Worm (Caenorhabditis elegans) whole organism, early embryonic: Measurements from ENCODE around the gene Y116F11B.8.

ENCODE experiments used
- B0310.2 ChIP-seq: sonication (generic microtip); optimal IDR thresholded peaks from 2 replicates; lab custom pipeline; 2016; ENCODE audit warnings: mild to moderate bottlenecking, missing genetic modification characterization, missing compliant biosample characterization
- F13C5.2 ChIP-seq: sonication (generic microtip); optimal IDR thresholded peaks from 2 replicates; lab custom pipeline; 2017; ENCODE audit warnings: mild to moderate bottlenecking, missing genetic modification characterization, inconsistent platforms, missing compliant biosample characterization
- aly-1 ChIP-seq: sonication (generic microtip); optimal IDR thresholded peaks from 2 replicates; lab custom pipeline; 2016; ENCODE audit warnings: missing genetic modification characterization, missing compliant biosample characterization
- ama-1 ChIP-seq: fragments of 150-350 bp; optimal IDR thresholded peaks from 2 replicates; lab custom pipeline; 2014
- ceh-13 ChIP-seq: fragments of 200-800 bp; sonication (Bioruptor generic); optimal IDR thresholded peaks from 2 replicates; lab custom pipeline; 2018; ENCODE audit warnings: mild to moderate bottlenecking, missing genetic modification characterization, missing compliant biosample characterization
- ceh-36 ChIP-seq: sonication (generic microtip); optimal IDR thresholded peaks from 2 replicates; lab custom pipeline; 2016; ENCODE audit warnings: missing genetic modification characterization, inconsistent platforms, missing compliant biosample characterization
- ets-7 ChIP-seq: sonication (generic microtip); optimal IDR thresholded peaks from 2 replicates; lab custom pipeline; 2016; ENCODE audit warnings: missing genotype, missing genetic modification characterization, missing compliant biosample characterization
- flt-1 ChIP-seq: fragments of 200-800 bp; sonication (Bioruptor generic); IDR thresholded peaks from 2 replicates; pipeline ENCODE4 v1.3.6; 2022; ENCODE audit warnings: missing genetic modification characterization, missing compliant biosample characterization
- hmbx-1 ChIP-seq: sonication (generic microtip); optimal IDR thresholded peaks from 2 replicates; lab custom pipeline; 2016; ENCODE audit warnings: mild to moderate bottlenecking, missing genetic modification characterization, missing compliant biosample characterization
- hmg-4 ChIP-seq: fragments of 200-800 bp; sonication (Bioruptor generic); optimal IDR thresholded peaks from 2 replicates; lab custom pipeline; 2018; ENCODE audit warnings: mild to moderate bottlenecking, missing genetic modification characterization, missing compliant biosample characterization
- hnd-1 ChIP-seq: sonication (generic microtip); optimal IDR thresholded peaks from 2 replicates; lab custom pipeline; 2016; ENCODE audit warnings: missing genetic modification characterization, missing compliant biosample characterization
- pes-1 ChIP-seq: fragments of 200-800 bp; sonication (Bioruptor generic); IDR thresholded peaks from 2 replicates; pipeline ENCODE4 v1.3.6; 2022; ENCODE audit warnings: missing genetic modification reagents, missing genetic modification characterization, missing compliant biosample characterization
- scrt-1 ChIP-seq: fragments of 200-800 bp; sonication (Bioruptor generic); IDR thresholded peaks from 2 replicates; pipeline ENCODE4 v1.3.6; 2022; ENCODE audit warnings: missing genetic modification characterization, missing compliant biosample characterization
- sea-1 ChIP-seq: fragments of 200-800 bp; sonication (Bioruptor generic); conservative IDR thresholded peaks from 2 replicates; pipeline ENCODE4 v1.3.6; 2022; ENCODE audit warnings: missing genetic modification characterization, missing compliant biosample characterization
- tbx-11 ChIP-seq: fragments of 200-800 bp; sonication (Bioruptor generic); IDR thresholded peaks from 2 replicates; pipeline ENCODE4 v1.3.6; 2022; ENCODE audit warnings: missing genetic modification characterization, missing compliant biosample characterization
- tbx-37 ChIP-seq: fragments of 200-800 bp; sonication (Bioruptor generic); conservative IDR thresholded peaks from 2 replicates; pipeline ENCODE4 v1.3.6; 2022; ENCODE audit warnings: missing genetic modification reagents, missing genetic modification characterization, missing compliant biosample characterization
- tra-4 ChIP-seq: sonication (generic microtip); optimal IDR thresholded peaks from 2 replicates; lab custom pipeline; 2017; ENCODE audit warnings: missing genetic modification characterization, missing compliant biosample characterization

Gene Y116F11B.8

ce11 chrV:19904790-19905189, 47.4 kb downstream of the Y116F11B.8 start:
- TF ChIP-seq tbx-37 (GFP tag; lab: Robert Waterston, UW) (no peak), tra-4 (tag; lab: Kevin White, UChicago) (no peak), hnd-1 (tag; lab: Kevin White, UChicago) (no peak), tbx-11 (no peak), ceh-13 (no peak), ceh-36 (tag; lab: Kevin White, UChicago) (no peak), ets-7 (tag; lab: Kevin White, UChicago) (no peak), hmbx-1 (tag; lab: Kevin White, UChicago) (no peak), pes-1 (GFP tag; lab: Robert Waterston, UW) (no peak), hmg-4 (no peak), aly-1 (tag; lab: Kevin White, UChicago) (no peak), sea-1 (GFP tag; lab: Robert Waterston, UW) (no peak), scrt-1 (no peak), F13C5.2 (no peak), B0310.2 (no peak)

- TF ChIP-seq tra-4 (tag; lab: Kevin White, UChicago) (no peak), ama-1 (lab: Kevin White, UChicago) (no peak), flt-1 (no peak), scrt-1 (no peak), tbx-37 (GFP tag; lab: Robert Waterston, UW) (no peak), ceh-36 (tag; lab: Kevin White, UChicago) (no peak), tbx-11 (no peak), F13C5.2 (no peak), hnd-1 (tag; lab: Kevin White, UChicago) (no peak), ets-7 (tag; lab: Kevin White, UChicago) (no peak), hmg-4 (no peak)
These were observed 48.6 kb downstream of the Y116F11B.8 start for ce11 chrV:19905988-19906387.

ce11 chrV:19907365-19907764, 49.9 kb downstream of the Y116F11B.8 start, which contains the start of gene fars-2:
Gene fars-2, minus strand, starts transcription at chrV:19907434.
- no peak for TF ChIP-seq tbx-11
- TF ChIP-seq aly-1 (tag; lab: Kevin White, UChicago): no peak
- TF ChIP-seq pes-1 (GFP tag; lab: Robert Waterston, UW): no peak
- no peak for TF ChIP-seq scrt-1
- TF ChIP-seq ceh-13: no peak
- no peak for TF ChIP-seq ama-1 (lab: Kevin White, UChicago)
- no peak for TF ChIP-seq F13C5.2
- TF ChIP-seq hmbx-1 (tag; lab: Kevin White, UChicago): no peak
- TF ChIP-seq tbx-37 (GFP tag; lab: Robert Waterston, UW): no peak
- TF ChIP-seq B0310.2: no peak
- TF ChIP-seq ets-7 (tag; lab: Kevin White, UChicago): no peak
- TF ChIP-seq flt-1: no peak
- no peak for TF ChIP-seq hmg-4
- TF ChIP-seq tra-4 (tag; lab: Kevin White, UChicago): no peak
- TF ChIP-seq hnd-1 (tag; lab: Kevin White, UChicago): no peak

- no peak for TF ChIP-seq tra-4 (tag; lab: Kevin White, UChicago)
- TF ChIP-seq pes-1 (GFP tag; lab: Robert Waterston, UW): no peak
- TF ChIP-seq F13C5.2: no peak
- TF ChIP-seq ceh-13: no peak
- TF ChIP-seq tbx-37 (GFP tag; lab: Robert Waterston, UW): no peak
- no peak for TF ChIP-seq flt-1
- no peak for TF ChIP-seq B0310.2
- TF ChIP-seq hnd-1 (tag; lab: Kevin White, UChicago): no peak
These were observed 51.4 kb downstream of the Y116F11B.8 start for ce11 chrV:19908854-19909253.
